Worm (Caenorhabditis elegans) whole organism, L4 larva: ENCODE data around the gene nos-2.
"Not testable (repeated sequence)": the region's sequence is repeated elsewhere in the genome, so short reads cannot be mapped to it uniquely, and the experiment has no call there.

ENCODE experiments used
- D1046.2 ChIP-seq: fragments of 200-800 bp; sonication (Bioruptor generic); IDR thresholded peaks from 2 replicates; pipeline ENCODE4 v1.3.6; 2022; ENCODE audit warnings: missing genetic modification characterization, missing compliant biosample characterization
- F26F4.8 ChIP-seq: fragments of 200-800 bp; sonication (Bioruptor generic); conservative IDR thresholded peaks from 2 replicates; pipeline ENCODE4 v1.3.6; 2022; ENCODE audit warnings: missing genetic modification characterization, missing compliant biosample characterization
- F44E2.7 ChIP-seq: fragments of 200-800 bp; sonication (Bioruptor generic); IDR thresholded peaks from 2 replicates; pipeline ENCODE4 v2.1.2; 2022; ENCODE audit warnings: missing genetic modification characterization, missing compliant biosample characterization
- R02D3.7 ChIP-seq: fragments of 150-350 bp; sonication (generic microtip); optimal IDR thresholded peaks from 3 replicates; lab custom pipeline; 2014; ENCODE audit warnings: missing biosample characterization, missing genetic modification characterization
- T26A8.4 ChIP-seq: fragments of 200-800 bp; sonication (Bioruptor generic); IDR thresholded peaks from 2 replicates; pipeline ENCODE4 v1.3.6; 2022; ENCODE audit warnings: missing genetic modification characterization, missing compliant biosample characterization
- Y105C5A.15 ChIP-seq: fragments of 200-800 bp; sonication (Bioruptor generic); IDR thresholded peaks from 2 replicates; pipeline ENCODE4 v1.3.6; 2022; ENCODE audit warnings: missing genetic modification characterization, missing compliant biosample characterization
- Y48G9A.11 ChIP-seq: fragments of 200-800 bp; sonication (Bioruptor generic); IDR thresholded peaks from 2 replicates; pipeline ENCODE4 v1.3.6; 2022; ENCODE audit warnings: missing genetic modification reagents, missing genetic modification characterization, missing compliant biosample characterization
- Y75B8A.6 ChIP-seq: fragments of 200-800 bp; sonication (Bioruptor generic); IDR thresholded peaks from 2 replicates; pipeline ENCODE4 v1.3.6; 2022; ENCODE audit warnings: missing genetic modification reagents, missing genetic modification characterization, missing compliant biosample characterization
- arid-1 ChIP-seq: fragments of 200-800 bp; sonication (Bioruptor generic); conservative IDR thresholded peaks from 2 replicates; pipeline ENCODE4 v1.3.6; 2022; ENCODE audit warnings: missing genetic modification reagents, missing genetic modification characterization, missing compliant biosample characterization
- ceh-20 ChIP-seq: fragments of 200-800 bp; sonication (Bioruptor generic); IDR thresholded peaks from 2 replicates; pipeline ENCODE4 v1.3.6; 2022; ENCODE audit warnings: missing genetic modification reagents, missing genetic modification characterization, missing compliant biosample characterization
- ctbp-1 ChIP-seq: fragments of 200-800 bp; sonication (Bioruptor generic); IDR thresholded peaks from 2 replicates; pipeline ENCODE4 v1.3.6; 2022; ENCODE audit warnings: missing genetic modification reagents, missing genetic modification characterization, missing compliant biosample characterization
- daf-8 ChIP-seq: fragments of 200-800 bp; sonication (Bioruptor generic); IDR thresholded peaks from 2 replicates; pipeline ENCODE4 v1.3.6; 2022; ENCODE audit warnings: missing genetic modification characterization, missing compliant biosample characterization
- dmd-6 ChIP-seq: fragments of 200-800 bp; sonication (Bioruptor generic); IDR thresholded peaks from 2 replicates; pipeline ENCODE4 v1.3.6; 2022; ENCODE audit warnings: missing genetic modification reagents, missing genetic modification characterization, missing compliant biosample characterization
- dmd-8 ChIP-seq: fragments of 200-800 bp; sonication (Bioruptor generic); IDR thresholded peaks from 2 replicates; pipeline ENCODE4 v1.3.6; 2022; ENCODE audit warnings: missing genetic modification characterization, missing compliant biosample characterization
- egl-43 ChIP-seq: fragments of 200-800 bp; sonication (Bioruptor generic); IDR thresholded peaks from 2 replicates; pipeline ENCODE4 v1.3.6; 2022; ENCODE audit warnings: missing genetic modification reagents, missing genetic modification characterization, missing compliant biosample characterization
- hmg-1.1 ChIP-seq: fragments of 200-800 bp; sonication (Bioruptor generic); IDR thresholded peaks from 2 replicates; pipeline ENCODE4 v1.3.6; 2022; ENCODE audit warnings: missing genetic modification reagents, missing genetic modification characterization, missing compliant biosample characterization
- lim-7 ChIP-seq: fragments of 200-800 bp; sonication (Bioruptor generic); IDR thresholded peaks from 2 replicates; pipeline ENCODE4 v1.3.6; 2022; ENCODE audit warnings: missing genetic modification characterization, missing compliant biosample characterization
- lin-1 ChIP-seq: fragments of 200-800 bp; sonication (Bioruptor generic); IDR thresholded peaks from 2 replicates; pipeline ENCODE4 v1.3.6; 2022; ENCODE audit warnings: missing genetic modification reagents, missing genetic modification characterization, missing compliant biosample characterization
- lin-29 ChIP-seq: fragments of 200-800 bp; sonication (Bioruptor generic); IDR thresholded peaks from 2 replicates; pipeline ENCODE4 v1.3.6; 2022; ENCODE audit warnings: missing genetic modification reagents, missing genetic modification characterization, missing compliant biosample characterization
- lin-38 ChIP-seq: fragments of 200-800 bp; sonication (Bioruptor generic); IDR thresholded peaks from 2 replicates; pipeline ENCODE4 v1.3.6; 2022; ENCODE audit warnings: missing genetic modification reagents, missing genetic modification characterization, missing compliant biosample characterization
- madf-5 ChIP-seq, 2 experiments: fragments of 200-800 bp; sonication (Bioruptor generic); IDR thresholded peaks; 2 replicates each; pipeline ENCODE4 v1.3.6; 2022; ENCODE audit warnings: missing compliant biosample characterization in 2 of 2, missing genetic modification characterization in 2 of 2
- mdt-29 ChIP-seq: fragments of 200-800 bp; sonication (Bioruptor generic); IDR thresholded peaks from 2 replicates; pipeline ENCODE4 v1.3.6; 2022; ENCODE audit warnings: missing genetic modification reagents, missing genetic modification characterization, missing compliant biosample characterization
- mes-2 ChIP-seq: sonication (generic microtip); optimal IDR thresholded peaks from 2 replicates; lab custom pipeline; 2016; ENCODE audit warnings: missing genotype, mild to moderate bottlenecking, missing genetic modification characterization, missing compliant biosample characterization; ENCODE audit not compliant: poor library complexity, severe bottlenecking
- nhr-41 ChIP-seq: fragments of 200-800 bp; sonication (Bioruptor generic); IDR thresholded peaks from 2 replicates; pipeline ENCODE4 v1.3.6; 2022; ENCODE audit warnings: missing genetic modification reagents, missing genetic modification characterization, missing compliant biosample characterization
- nhr-42 ChIP-seq: fragments of 200-800 bp; sonication (Bioruptor generic); IDR thresholded peaks from 2 replicates; pipeline ENCODE4 v1.3.6; 2022; ENCODE audit warnings: missing genetic modification characterization, missing compliant biosample characterization
- nhr-77 ChIP-seq: fragments of 150-350 bp; optimal IDR thresholded peaks from 2 replicates; lab custom pipeline; 2014; ENCODE audit warnings: missing biosample characterization, missing genetic modification characterization
- pha-4 ChIP-seq, 2 experiments: fragments of 150-350 bp in 1 of 2; fragments of 200-800 bp in 1 of 2; sonication (Bioruptor generic) in 1 of 2; IDR thresholded peaks in 1 of 2; optimal IDR thresholded peaks in 1 of 2; 2 replicates each; pipeline versions ENCODE4 v1.3.6 to Lab custom; 2014 to 2022; ENCODE audit warnings: missing genetic modification characterization in 2 of 2, missing genetic modification reagents in 2 of 2, missing biosample characterization in 1 of 2, missing compliant biosample characterization in 1 of 2
- php-3 ChIP-seq: fragments of 200-800 bp; sonication (Bioruptor generic); IDR thresholded peaks from 2 replicates; pipeline ENCODE4 v1.3.6; 2022; ENCODE audit warnings: missing genetic modification reagents, missing genetic modification characterization, missing compliant biosample characterization
- saeg-2 ChIP-seq: fragments of 200-800 bp; sonication (Bioruptor generic); IDR thresholded peaks from 2 replicates; pipeline ENCODE4 v1.3.6; 2022; ENCODE audit warnings: missing genetic modification reagents, missing genetic modification characterization, missing compliant biosample characterization
- set-16 ChIP-seq: fragments of 200-800 bp; sonication (Bioruptor generic); IDR thresholded peaks from 2 replicates; pipeline ENCODE4 v1.3.6; 2022; ENCODE audit warnings: missing genetic modification reagents, missing genetic modification characterization, missing compliant biosample characterization
- snpc-1.2 ChIP-seq: fragments of 200-800 bp; sonication (Bioruptor generic); IDR thresholded peaks from 2 replicates; pipeline ENCODE4 v1.3.6; 2022; ENCODE audit warnings: missing genetic modification reagents, missing genetic modification characterization, missing compliant biosample characterization
- tra-1 ChIP-seq: fragments of 200-800 bp; sonication (Bioruptor generic); IDR thresholded peaks from 2 replicates; pipeline ENCODE4 v1.3.6; 2022; ENCODE audit warnings: missing genetic modification reagents, missing genetic modification characterization, missing compliant biosample characterization
- unc-62 ChIP-seq, 3 experiments: fragments of 150-350 bp in 1 of 3; sonication (generic microtip); optimal IDR thresholded peaks in 2 of 3; peaks in 1 of 3; 1 replicate in 1 of 3; 2 replicates in 2 of 3; lab custom pipeline; 2014 to 2017; ENCODE audit warnings: missing biosample characterization in 3 of 3, missing genetic modification characterization in 3 of 3, missing genetic modification reagents in 3 of 3, missing genotype in 1 of 3
- vab-7 ChIP-seq: fragments of 200-800 bp; sonication (Bioruptor generic); IDR thresholded peaks from 2 replicates; pipeline ENCODE4 v1.3.6; 2022; ENCODE audit warnings: missing genetic modification reagents, missing genetic modification characterization, missing compliant biosample characterization
- zfp-3 ChIP-seq: fragments of 200-800 bp; sonication (Bioruptor generic); conservative IDR thresholded peaks from 2 replicates; pipeline ENCODE4 v1.3.6; 2022; ENCODE audit warnings: missing genetic modification reagents, missing genetic modification characterization, missing compliant biosample characterization

The nos-2 gene

DNA sequence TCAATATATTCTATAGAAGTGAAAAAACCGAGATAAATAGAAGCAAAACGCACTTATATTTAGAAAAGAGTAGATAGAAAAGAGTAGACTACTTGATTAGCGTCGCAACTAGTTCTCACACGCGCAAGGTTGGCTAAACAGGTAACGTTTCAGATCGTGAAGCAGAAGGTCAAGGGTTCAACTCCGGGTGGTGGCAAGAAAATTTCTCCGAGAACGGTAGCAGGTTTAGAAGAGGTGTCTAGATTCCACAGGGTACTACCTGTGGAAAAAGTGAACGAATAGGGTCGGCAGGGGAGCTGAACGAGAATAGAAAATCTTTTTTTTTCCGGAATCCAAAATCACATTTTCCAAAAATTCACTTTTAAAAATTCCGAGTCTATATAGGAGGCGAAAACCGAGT lies 23.3 kb upstream of the nos-2 start:
- TF ChIP-seq php-3 (GFP tag; lab: Robert Waterston, UW) (peak; percentile 52; the same call in 1 of the 2 replicates), dmd-6 (GFP tag; lab: Robert Waterston, UW) (peak; percentile 29; the same call in 1 of the 2 replicates), egl-43 (GFP tag; lab: Robert Waterston, UW) (peak; percentile 90), ctbp-1 (GFP tag; lab: Robert Waterston, UW) (peak; percentile 73), daf-8 (GFP tag; lab: Robert Waterston, UW) (0 out of 2 replicates have a peak, but pooled peaks have one; percentile 61), mes-2 (tag; lab: Kevin White, UChicago) (peak; percentile 3), Y105C5A.15 (GFP tag; lab: Robert Waterston, UW) (peak; percentile 81), dmd-8 (peak; percentile 96), saeg-2 (GFP tag; lab: Robert Waterston, UW) (0 out of 2 replicates have a peak, but pooled peaks have one; percentile 15), nhr-41 (GFP tag; lab: Robert Waterston, UW) (peak; percentile 60; the same call in 1 of the 2 replicates), set-16 (GFP tag; lab: Robert Waterston, UW) (0 out of 2 replicates have a peak, but pooled peaks have one; percentile 13), arid-1 (peak; percentile 75), snpc-1.2 (peak; percentile 78), zfp-3 (GFP tag; lab: Robert Waterston, UW) (peak; percentile 46; the same call in 1 of the 2 replicates), ceh-20 (GFP tag; lab: Robert Waterston, UW) (peak; percentile 24; the same call in 1 of the 2 replicates), pha-4 (GFP tag; IDR thresholded peaks at IDR 0.05; lab: Robert Waterston, UW) (peak; percentile 87), lin-29 (GFP tag; lab: Robert Waterston, UW) (0 out of 2 replicates have a peak, but pooled peaks have one; percentile 30), lim-7 (peak; percentile 79), vab-7 (GFP tag; lab: Robert Waterston, UW) (peak; percentile 69), hmg-1.1 (GFP tag; lab: Robert Waterston, UW) (peak; percentile 48; the same call in 1 of the 2 replicates), Y48G9A.11 (peak; percentile 81), madf-5 (GFP tag; IDR thresholded peaks at IDR 0.05; lab: Robert Waterston, UW) (peak; percentile 38 to 92; a peak in 3 of 4 replicates), lin-38 (peak; percentile 82), Y75B8A.6 (0 out of 2 replicates have a peak, but pooled peaks have one; percentile 15), T26A8.4 (peak; percentile 73), nhr-42 (GFP tag; lab: Robert Waterston, UW) (peak; percentile 58; the same call in 1 of the 2 replicates), tra-1 (GFP tag; lab: Robert Waterston, UW) (peak; percentile 80), mdt-29 (peak; percentile 70), F44E2.7 (GFP tag; lab: Robert Waterston, UW) (peak; percentile 91; the same call in 1 of the 2 replicates), lin-1 (GFP tag; lab: Robert Waterston, UW) (peak; percentile 58; the same call in 1 of the 2 replicates), F26F4.8 (GFP tag; lab: Robert Waterston, UW) (peak; percentile 95), D1046.2 (GFP tag; lab: Robert Waterston, UW) (peak; percentile 74; the same call in 1 of the 2 replicates)
- TF ChIP-seq pha-4 (tag; optimal IDR thresholded peaks at IDR 0.05; lab: Kevin White, UChicago): not testable (repeated sequence)

DNA sequence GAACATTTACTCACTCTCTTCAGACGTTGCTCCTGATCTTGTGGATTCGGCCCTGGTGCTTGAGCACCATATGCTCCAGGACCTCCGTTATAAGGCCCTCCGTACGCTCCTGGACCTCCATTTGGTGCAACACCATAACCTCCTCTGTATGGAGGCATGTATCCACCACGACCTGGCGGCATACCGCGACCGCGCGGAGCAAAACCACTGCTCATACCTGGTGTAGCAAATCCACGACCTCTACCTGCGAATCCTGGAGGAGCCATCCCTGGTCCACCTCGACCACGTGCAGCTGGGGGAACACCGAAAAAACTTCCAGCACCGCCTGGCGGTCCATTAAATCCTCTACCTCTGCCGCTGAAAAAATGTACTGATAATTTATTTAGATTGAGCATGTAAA lies 15.9 kb upstream of the nos-2 start:
- TF ChIP-seq nhr-77 (tag; lab: Kevin White, UChicago) (no peak), lim-7 (0 out of 2 replicates have a peak, but pooled peaks have one; percentile 10), egl-43 (GFP tag; lab: Robert Waterston, UW) (peak; percentile 72), lin-38 (peak; percentile 35; the same call in 1 of the 2 replicates), set-16 (GFP tag; lab: Robert Waterston, UW) (peak; percentile 78), unc-62 (GFP tag; optimal IDR thresholded peaks at IDR 0.05 in 1 of 2; lab: Kevin White, UChicago) (peak in 1 of 2 experiments; percentile 19), unc-62 (tag; optimal IDR thresholded peaks at IDR 0.05; lab: Kevin White, UChicago) (no peak), R02D3.7 (tag; lab: Kevin White, UChicago) (no peak)
